Worm (Caenorhabditis elegans): ENCODE data around the gene bus-12.
A peak's percentile ranks its signal among the peaks of the same experiment; 100 is the strongest.

The bus-12 gene

ce11 chrIV:13238943-13239861 lies 16.8 kb upstream of the bus-12 start, which contains the start of gene tag-115 (continued):
- TF ChIP-seq cebp-2 (GFP tag; IDR thresholded peaks at IDR 0.05): peak; percentile 91
- peak; percentile 36; the same call in 1 of the 2 replicates for TF ChIP-seq ceh-58 (GFP tag; IDR thresholded peaks at IDR 0.05)
- TF ChIP-seq ceh-91 (GFP tag; IDR thresholded peaks at IDR 0.05): peak; percentile 26; the same call in 1 of the 2 replicates
- TF ChIP-seq let-607 (tag; optimal IDR thresholded peaks at IDR 0.05): peak in 1 of 2 experiments; percentile 69
- peak in 1 of 3 experiments; percentile 79 for TF ChIP-seq lin-35 (GFP tag; optimal IDR thresholded peaks at IDR 0.05)
- peak; percentile 52; the same call in 1 of the 2 replicates for TF ChIP-seq C17E4.6 (GFP tag; IDR thresholded peaks at IDR 0.05)
- no peak for TF ChIP-seq nhr-80 (tag; optimal IDR thresholded peaks at IDR 0.05)
- peak; percentile 44; the same call in 1 of the 2 replicates for TF ChIP-seq hmg-1.2 (GFP tag; IDR thresholded peaks at IDR 0.05)
- TF ChIP-seq hlh-12 (tag; optimal IDR thresholded peaks at IDR 0.05): no peak
- peak; percentile 85 for TF ChIP-seq lin-26 (GFP tag; IDR thresholded peaks at IDR 0.05)
- no peak for TF ChIP-seq aptf-2 (GFP tag; conservative IDR thresholded peaks at IDR 0.05)
- peak; percentile 66 for TF ChIP-seq lsl-1 (GFP tag; optimal IDR thresholded peaks at IDR 0.05)
- TF ChIP-seq athp-1 (tag; optimal IDR thresholded peaks at IDR 0.05): peak; percentile 18
- TF ChIP-seq cebp-1 (GFP tag; IDR thresholded peaks at IDR 0.05): no peak
- peak; percentile 51 for TF ChIP-seq cebp-1 (tag; optimal IDR thresholded peaks at IDR 0.05)
- no peak for TF ChIP-seq unc-62 (GFP tag; optimal IDR thresholded peaks at IDR 0.05)
- TF ChIP-seq madf-3 (GFP tag; IDR thresholded peaks at IDR 0.05): peak; percentile 70
- TF ChIP-seq F49E8.2 (tag; optimal IDR thresholded peaks at IDR 0.05; ENCODE audit: insufficient read depth): peak; percentile 93
- no peak for TF ChIP-seq lsy-27 (tag; optimal IDR thresholded peaks at IDR 0.05; ENCODE audit: borderline replicate concordance, insufficient read depth)
- TF ChIP-seq F57C9.4 (tag; optimal IDR thresholded peaks at IDR 0.05): no peak
- peak; percentile 60 for TF ChIP-seq ZK185.1 (tag; optimal IDR thresholded peaks at IDR 0.05; ENCODE audit: poor library complexity, severe bottlenecking)
- TF ChIP-seq snpc-1.1 (tag; optimal IDR thresholded peaks at IDR 0.05; ENCODE audit: insufficient read depth): peak; percentile 22
- peak; percentile 46 for TF ChIP-seq F23B12.7 (tag; optimal IDR thresholded peaks at IDR 0.05; ENCODE audit: insufficient read depth)
- no peak for TF ChIP-seq somi-1 (GFP tag; optimal IDR thresholded peaks at IDR 0.05)
- TF ChIP-seq rpc-1 (optimal IDR thresholded peaks at IDR 0.05): no peak
- peak; percentile 62 for TF ChIP-seq rpc-1 (tag; optimal IDR thresholded peaks at IDR 0.05)
- TF ChIP-seq sdz-38 (tag; optimal IDR thresholded peaks at IDR 0.05): no peak
- TF ChIP-seq pha-4 (tag; optimal IDR thresholded peaks at IDR 0.05): no peak
- no peak for TF ChIP-seq Y79H2A.3 (GFP tag; conservative IDR thresholded peaks at IDR 0.05)
- no peak for TF ChIP-seq nhr-179 (tag; optimal IDR thresholded peaks at IDR 0.05)
- TF ChIP-seq chd-7 (tag; optimal IDR thresholded peaks at IDR 0.05): no peak
- peak; percentile 20 for TF ChIP-seq rec-8 (tag; optimal IDR thresholded peaks at IDR 0.05)
- no peak; the same call in none of the 2 replicates for TF ChIP-seq F33H1.4 (GFP tag; IDR thresholded peaks at IDR 0.05)
- peak; percentile 72 for TF ChIP-seq tlf-1 (GFP tag; optimal IDR thresholded peaks at IDR 0.05)
- TF ChIP-seq efl-1 (GFP tag; optimal IDR thresholded peaks at IDR 0.05): peak; percentile 6
- TF ChIP-seq ccch-3 (GFP tag; optimal IDR thresholded peaks at IDR 0.05): no peak
- peak; percentile 73 for TF ChIP-seq pbrm-1 (GFP tag; IDR thresholded peaks at IDR 0.05)
- peak; percentile 83 for TF ChIP-seq B0336.3 (GFP tag; IDR thresholded peaks at IDR 0.05)
- TF ChIP-seq hmg-20 (GFP tag; IDR thresholded peaks at IDR 0.05): 0 out of 2 replicates have a peak, but pooled peaks have one; percentile 18
- peak; percentile 43; the same call in 1 of the 2 replicates for TF ChIP-seq D2030.7 (GFP tag; IDR thresholded peaks at IDR 0.05)
- TF ChIP-seq Y67H2A.10 (GFP tag; conservative IDR thresholded peaks at IDR 0.05): no peak
- TF ChIP-seq snpc-3.4 (tag; optimal IDR thresholded peaks at IDR 0.05): peak; percentile 66

Data from whole organism, young adult.